Fruit fly (Drosophila melanogaster): ENCODE results near the gene CG9915.
A peak's percentile ranks its signal among the peaks of the same experiment; 100 is the strongest.

CG9915 gene

DNA sequence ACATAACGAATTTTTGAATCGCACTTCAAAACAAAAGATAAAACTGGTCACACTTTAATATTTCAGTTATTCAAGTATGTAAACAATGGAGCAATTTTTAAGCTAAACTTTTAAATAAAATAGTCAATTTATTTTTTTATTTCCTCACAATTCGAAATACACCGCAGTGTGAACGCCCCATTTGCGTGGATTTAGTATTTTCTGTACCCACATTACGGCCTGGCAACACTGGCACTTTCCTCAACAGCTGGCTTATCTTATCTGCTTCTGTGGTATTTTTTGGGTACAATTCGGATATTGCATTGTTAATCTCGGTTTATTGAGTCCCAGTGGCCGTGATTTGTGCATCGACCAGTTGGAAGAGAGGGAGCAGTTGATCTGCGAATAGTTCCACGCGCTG lies 37.1 kb upstream of the CG9915 start, which contains the start of gene sl (continued):
- no peak for TF ChIP-seq CG10321 (GFP tag; IDR thresholded peaks at IDR 0.05)
- no peak for TF ChIP-seq trh (GFP tag; optimal IDR thresholded peaks at IDR 0.05)
- peak; percentile 26 for TF ChIP-seq CG13624 (GFP tag; optimal IDR thresholded peaks at IDR 0.05)
- no peak for TF ChIP-seq B-H1 (GFP tag; IDR thresholded peaks at IDR 0.05)
- TF ChIP-seq eyg (GFP tag; optimal IDR thresholded peaks at IDR 0.05) = no peak
- no peak for TF ChIP-seq grau (tag; optimal IDR thresholded peaks at IDR 0.05)
- no peak for TF ChIP-seq Trl (optimal IDR thresholded peaks at IDR 0.05)
- no peak for TF ChIP-seq Trl (GFP tag; optimal IDR thresholded peaks at IDR 0.05)
- TF ChIP-seq Fer2 (tag; optimal IDR thresholded peaks at IDR 0.05) = no peak
- no peak for TF ChIP-seq pfk (GFP tag; optimal IDR thresholded peaks at IDR 0.05)
- no peak for TF ChIP-seq CG2116 (GFP tag; optimal IDR thresholded peaks at IDR 0.05)
- TF ChIP-seq Spps (tag; optimal IDR thresholded peaks at IDR 0.05) = no peak
- TF ChIP-seq Ets97D (GFP tag; optimal IDR thresholded peaks at IDR 0.05) = peak; percentile 54
- TF ChIP-seq sisA (GFP tag; IDR thresholded peaks at IDR 0.05) = no peak
- TF ChIP-seq aop (GFP tag; IDR thresholded peaks at IDR 0.05) = no peak
- no peak for TF ChIP-seq Neu2 (GFP tag; optimal IDR thresholded peaks at IDR 0.05; ENCODE audit: borderline replicate concordance)
- TF ChIP-seq CG11696 (GFP tag; IDR thresholded peaks at IDR 0.05) = no peak
- no peak for TF ChIP-seq Dip2 (GFP tag; IDR thresholded peaks at IDR 0.05)
- no peak for TF ChIP-seq zfh2 (GFP tag; optimal IDR thresholded peaks at IDR 0.05)
- TF ChIP-seq NfI (GFP tag; optimal IDR thresholded peaks at IDR 0.05) = no peak
- TF ChIP-seq Hr3 (GFP tag; optimal IDR thresholded peaks at IDR 0.05) = no peak
- TF ChIP-seq Dp (GFP tag; optimal IDR thresholded peaks at IDR 0.05) = peak; percentile 7
- TF ChIP-seq zen2 (GFP tag; IDR thresholded peaks at IDR 0.05; ENCODE audit: partially characterized antibody) = no peak
- peak; percentile 6 for TF ChIP-seq Sin3A (optimal IDR thresholded peaks at IDR 0.05)
- TF ChIP-seq CG5245 (GFP tag; optimal IDR thresholded peaks at IDR 0.05) = no peak
- no peak for TF ChIP-seq Nf-YB (GFP tag; optimal IDR thresholded peaks at IDR 0.05)
- TF ChIP-seq odd (GFP tag; optimal IDR thresholded peaks at IDR 0.05) = no peak
- no peak for TF ChIP-seq CG13894 (tag; optimal IDR thresholded peaks at IDR 0.05)
- no peak for TF ChIP-seq lmd (GFP tag; IDR thresholded peaks at IDR 0.05)
- TF ChIP-seq CG17359 (tag; optimal IDR thresholded peaks at IDR 0.05) = no peak
- TF ChIP-seq NC2α (GFP tag; optimal IDR thresholded peaks at IDR 0.05) = no peak
- TF ChIP-seq CG10565 (GFP tag; optimal IDR thresholded peaks at IDR 0.05) = no peak
- no peak for TF ChIP-seq Abd-B (GFP tag; optimal IDR thresholded peaks at IDR 0.05)
- TF ChIP-seq en (GFP tag; optimal IDR thresholded peaks at IDR 0.05) = no peak
- no peak for TF ChIP-seq fu2 (GFP tag; optimal IDR thresholded peaks at IDR 0.05)
- TF ChIP-seq maf-S (GFP tag; optimal IDR thresholded peaks at IDR 0.05) = no peak
- no peak for TF ChIP-seq tgo (GFP tag; IDR thresholded peaks at IDR 0.05)
- no peak for TF ChIP-seq usp (GFP tag; optimal IDR thresholded peaks at IDR 0.05)
- TF ChIP-seq CG6683 (GFP tag; optimal IDR thresholded peaks at IDR 0.05) = no peak
- no peak for TF ChIP-seq B-H2 (GFP tag; optimal IDR thresholded peaks at IDR 0.05)
- peak; percentile 83 for TF ChIP-seq row (GFP tag; IDR thresholded peaks at IDR 0.05)
- no peak for TF ChIP-seq CG5180 (GFP tag; optimal IDR thresholded peaks at IDR 0.05)
- no peak for TF ChIP-seq CG18599 (GFP tag; optimal IDR thresholded peaks at IDR 0.05)
- TF ChIP-seq twi (tag; optimal IDR thresholded peaks at IDR 0.05) = no peak
- TF ChIP-seq CG14441 (GFP tag; IDR thresholded peaks at IDR 0.05) = no peak
- TF ChIP-seq CG6813 (GFP tag; optimal IDR thresholded peaks at IDR 0.05) = no peak
- TF ChIP-seq CG13775 (GFP tag; optimal IDR thresholded peaks at IDR 0.05) = no peak
- no peak for TF ChIP-seq sqz (GFP tag; optimal IDR thresholded peaks at IDR 0.05)
- no peak for TF ChIP-seq CG12769 (tag; optimal IDR thresholded peaks at IDR 0.05)
- no peak for TF ChIP-seq ato (GFP tag; IDR thresholded peaks at IDR 0.05; ENCODE audit: partially characterized antibody)
- TF ChIP-seq Hmx (GFP tag; optimal IDR thresholded peaks at IDR 0.05) = no peak
- TF ChIP-seq CG4820 (GFP tag; optimal IDR thresholded peaks at IDR 0.05) = no peak
- no peak for TF ChIP-seq stc (GFP tag; IDR thresholded peaks at IDR 0.05)

Measured in whole organism, embryonic.